Worm (Caenorhabditis elegans) whole organism, L2 larva: ENCODE results near the gene F52E1.14.
"Not testable (repeated sequence)": the region's sequence is repeated elsewhere in the genome, so short reads cannot be mapped to it uniquely, and the experiment has no call there.

Experiments used
- C34F6.9 ChIP-seq: fragments of 150-350 bp; optimal IDR thresholded peaks from 2 replicates; lab custom pipeline; 2014; ENCODE audit warnings: missing biosample characterization, missing genetic modification characterization
- F13H6.1 ChIP-seq: sonication (generic microtip); optimal IDR thresholded peaks from 2 replicates; lab custom pipeline; 2016; ENCODE audit warnings: missing genetic modification characterization, missing compliant biosample characterization
- Y55F3AM.14 ChIP-seq: fragments of 200-800 bp; sonication (Bioruptor generic); optimal IDR thresholded peaks from 2 replicates; lab custom pipeline; 2018; ENCODE audit warnings: mild to moderate bottlenecking, missing genetic modification characterization, missing compliant biosample characterization
- ZK546.5 ChIP-seq: sonication (generic microtip); optimal IDR thresholded peaks from 2 replicates; lab custom pipeline; 2017; ENCODE audit warnings: missing biosample characterization, missing genetic modification characterization
- aly-2 ChIP-seq: fragments of 150-350 bp; optimal IDR thresholded peaks from 2 replicates; lab custom pipeline; 2014; ENCODE audit warnings: missing biosample characterization, missing genetic modification characterization
- ama-1 ChIP-seq: fragments of 150-350 bp; optimal IDR thresholded peaks from 2 replicates; lab custom pipeline; 2018; ENCODE audit warnings: inconsistent platforms
- blmp-1 ChIP-seq: sonication (generic microtip); optimal IDR thresholded peaks from 2 replicates; lab custom pipeline; 2017; ENCODE audit warnings: missing genetic modification characterization, mild to moderate bottlenecking, missing compliant biosample characterization, antibody characterized with exemption, moderate library complexity; ENCODE audit not compliant: insufficient read depth
- ceh-16 ChIP-seq: fragments of 150-350 bp; optimal IDR thresholded peaks from 2 replicates; lab custom pipeline; 2014; ENCODE audit warnings: missing biosample characterization, missing genetic modification characterization
- crh-2 ChIP-seq: sonication (generic microtip); optimal IDR thresholded peaks from 2 replicates; lab custom pipeline; 2017; ENCODE audit warnings: missing biosample characterization, missing genetic modification characterization
- dmd-4 ChIP-seq: sonication (generic microtip); optimal IDR thresholded peaks from 2 replicates; lab custom pipeline; 2017; ENCODE audit warnings: missing biosample characterization, missing genetic modification characterization
- egl-27 ChIP-seq: sonication (generic microtip); optimal IDR thresholded peaks from 3 replicates; lab custom pipeline; 2017; ENCODE audit warnings: missing biosample characterization, missing genetic modification reagents, missing genetic modification characterization
- fos-1 ChIP-seq: fragments of 150-350 bp; optimal IDR thresholded peaks from 2 replicates; lab custom pipeline; 2014; ENCODE audit warnings: missing biosample characterization, missing genetic modification characterization
- lin-11 ChIP-seq: fragments of 150-350 bp; sonication (generic microtip); optimal IDR thresholded peaks from 2 replicates; lab custom pipeline; 2014; ENCODE audit warnings: missing biosample characterization, missing genetic modification characterization, inconsistent platforms, mixed read lengths
- lin-39 ChIP-seq: fragments of 150-350 bp; optimal IDR thresholded peaks from 2 replicates; lab custom pipeline; 2014; ENCODE audit warnings: missing biosample characterization, missing genetic modification reagents, missing genetic modification characterization
- lsy-2 ChIP-seq, 2 experiments: fragments of 150-350 bp in 1 of 2; sonication (generic microtip) in 1 of 2; optimal IDR thresholded peaks; 2 replicates each; lab custom pipeline; 2014 to 2017; ENCODE audit warnings: missing biosample characterization in 2 of 2, missing genetic modification characterization in 2 of 2
- mbf-1 ChIP-seq: sonication (generic microtip); optimal IDR thresholded peaks from 2 replicates; lab custom pipeline; 2017; ENCODE audit warnings: missing biosample characterization, missing genetic modification characterization
- mdl-1 ChIP-seq, 2 experiments: fragments of 150-350 bp in 1 of 2; sonication (generic microtip) in 1 of 2; optimal IDR thresholded peaks; 2 replicates each; lab custom pipeline; 2017; ENCODE audit warnings: missing biosample characterization in 2 of 2, missing genetic modification characterization in 2 of 2
- nhr-10 ChIP-seq: sonication (generic microtip); optimal IDR thresholded peaks from 2 replicates; lab custom pipeline; 2017; ENCODE audit warnings: missing biosample characterization, missing genetic modification characterization
- nhr-129 ChIP-seq: fragments of 150-350 bp; optimal IDR thresholded peaks from 2 replicates; lab custom pipeline; 2014; ENCODE audit warnings: missing biosample characterization, missing genetic modification characterization
- nhr-21 ChIP-seq: fragments of 150-350 bp; optimal IDR thresholded peaks from 2 replicates; lab custom pipeline; 2014; ENCODE audit warnings: missing biosample characterization, missing genetic modification characterization
- nhr-237 ChIP-seq: fragments of 150-350 bp; optimal IDR thresholded peaks from 2 replicates; lab custom pipeline; 2014; ENCODE audit warnings: missing biosample characterization, missing genetic modification characterization
- nhr-6 ChIP-seq: fragments of 150-350 bp; optimal IDR thresholded peaks from 2 replicates; lab custom pipeline; 2014; ENCODE audit warnings: missing biosample characterization, missing genetic modification characterization
- nhr-77 ChIP-seq: fragments of 150-350 bp; optimal IDR thresholded peaks from 2 replicates; lab custom pipeline; 2014; ENCODE audit warnings: missing biosample characterization, missing genetic modification characterization
- peb-1 ChIP-seq: fragments of 150-350 bp; optimal IDR thresholded peaks from 2 replicates; lab custom pipeline; 2014; ENCODE audit warnings: missing biosample characterization, missing genetic modification characterization
- sem-4 ChIP-seq: fragments of 150-350 bp; optimal IDR thresholded peaks from 2 replicates; lab custom pipeline; 2014; ENCODE audit warnings: missing biosample characterization, missing genetic modification reagents, missing genetic modification characterization
- sma-3 ChIP-seq: sonication (generic microtip); optimal IDR thresholded peaks from 2 replicates; lab custom pipeline; 2016; ENCODE audit warnings: missing genetic modification reagents, missing genetic modification characterization, missing compliant biosample characterization
- sma-9 ChIP-seq, 2 experiments: fragments of 150-350 bp in 1 of 2; sonication (generic microtip) in 1 of 2; optimal IDR thresholded peaks; 2 replicates each; lab custom pipeline; 2014 to 2016; ENCODE audit warnings: missing genetic modification characterization in 2 of 2, mild to moderate bottlenecking in 1 of 2, missing biosample characterization in 1 of 2, missing compliant biosample characterization in 1 of 2, missing genetic modification reagents in 1 of 2, moderate library complexity in 1 of 2
- snpc-4 ChIP-seq: fragments of 150-350 bp; optimal IDR thresholded peaks from 2 replicates; lab custom pipeline; 2014; ENCODE audit warnings: missing biosample characterization, missing genetic modification characterization
- unc-39 ChIP-seq: fragments of 150-350 bp; optimal IDR thresholded peaks from 2 replicates; lab custom pipeline; 2014; ENCODE audit warnings: missing biosample characterization, missing genetic modification characterization
- unc-55 ChIP-seq: fragments of 150-350 bp; sonication (generic microtip); optimal IDR thresholded peaks from 3 replicates; lab custom pipeline; 2014; ENCODE audit warnings: missing biosample characterization, missing genetic modification reagents, missing genetic modification characterization
- zag-1 ChIP-seq: fragments of 150-350 bp; optimal IDR thresholded peaks from 2 replicates; lab custom pipeline; 2014; ENCODE audit warnings: missing biosample characterization, missing genetic modification characterization
- ztf-11 ChIP-seq: sonication (generic microtip); optimal IDR thresholded peaks from 2 replicates; lab custom pipeline; 2017; ENCODE audit warnings: missing biosample characterization, missing genetic modification characterization
- ztf-4 ChIP-seq: fragments of 150-350 bp; optimal IDR thresholded peaks from 2 replicates; lab custom pipeline; 2014; ENCODE audit warnings: missing biosample characterization, missing genetic modification characterization

Gene F52E1.14

ce11 chrV:8383716-8384115 is at the start of gene F52E1.14:
F52E1.14 (plus strand) TSS chrV:8383922.
- TF ChIP-seq blmp-1 (tag; lab: Kevin White, UChicago): no peak
- peak; percentile 51 for TF ChIP-seq crh-2 (tag; lab: Kevin White, UChicago)
- TF ChIP-seq fos-1 (tag; lab: Kevin White, UChicago): peak; percentile 67
- TF ChIP-seq peb-1: no peak
- TF ChIP-seq sma-9 (GFP tag; optimal IDR thresholded peaks at IDR 0.05; lab: Kevin White, UChicago): peak; percentile 51
- no peak for TF ChIP-seq sma-9 (tag; optimal IDR thresholded peaks at IDR 0.05; lab: Kevin White, UChicago)
- TF ChIP-seq F13H6.1 (tag; lab: Kevin White, UChicago): peak; percentile 39
- TF ChIP-seq nhr-21 (tag; lab: Kevin White, UChicago): no peak
- TF ChIP-seq, all 48 proteins: peak for 4

ce11 chrV:8334360-8334759 is 49.4 kb upstream of the F52E1.14 start, which contains the start of gene tmd-2:
tmd-2 (plus strand) TSS chrV:8334660.
- TF ChIP-seq ceh-16 (tag; lab: Kevin White, UChicago) (no peak), nhr-129 (no peak), lsy-2 (tag; optimal IDR thresholded peaks at IDR 0.05; lab: Kevin White, UChicago) (no peak), C34F6.9 (tag; lab: Kevin White, UChicago) (no peak), lin-11 (tag; lab: Kevin White, UChicago) (no peak), crh-2 (tag; lab: Kevin White, UChicago) (no peak), ztf-4 (tag; lab: Kevin White, UChicago) (no peak), dmd-4 (tag; lab: Kevin White, UChicago) (no peak), sma-9 (GFP tag; optimal IDR thresholded peaks at IDR 0.05; lab: Kevin White, UChicago) (no peak), sma-9 (tag; optimal IDR thresholded peaks at IDR 0.05; lab: Kevin White, UChicago) (no peak), ZK546.5 (tag; lab: Kevin White, UChicago) (no peak), fos-1 (tag; lab: Kevin White, UChicago) (no peak), peb-1 (no peak), ztf-11 (tag; lab: Kevin White, UChicago) (no peak), blmp-1 (tag; lab: Kevin White, UChicago) (no peak)
- TF ChIP-seq, all 48 proteins: peak for 0

- TF ChIP-seq lin-39 (tag; lab: Kevin White, UChicago) (no peak), nhr-129 (peak; percentile 20), nhr-6 (tag; lab: Kevin White, UChicago) (no peak), sma-9 (GFP tag; optimal IDR thresholded peaks at IDR 0.05; lab: Kevin White, UChicago) (peak; percentile 23), sma-9 (tag; optimal IDR thresholded peaks at IDR 0.05; lab: Kevin White, UChicago) (no peak), C34F6.9 (tag; lab: Kevin White, UChicago) (peak; percentile 31), blmp-1 (tag; lab: Kevin White, UChicago) (peak; percentile 31)
Observed at ce11 chrV:8335620-8336019, 48.1 kb upstream of the F52E1.14 start.

ce11 chrV:8340924-8341323 is 42.8 kb upstream of the F52E1.14 start, which contains the start of gene C08D8.7:
C08D8.7 (plus strand) TSS chrV:8341224.
- TF ChIP-seq sma-3 (GFP tag; lab: Kevin White, UChicago); lsy-2 (tag; optimal IDR thresholded peaks at IDR 0.05; lab: Kevin White, UChicago); egl-27 (tag; lab: Kevin White, UChicago): not testable (repeated sequence)

ce11 chrV:8342416-8342815 is 41.3 kb upstream of the F52E1.14 start:
- no peak for TF ChIP-seq fos-1 (tag; lab: Kevin White, UChicago)
- no peak for TF ChIP-seq snpc-4
- no peak for TF ChIP-seq nhr-237 (tag; lab: Kevin White, UChicago)
- TF ChIP-seq egl-27 (tag; lab: Kevin White, UChicago): no peak
- no peak for TF ChIP-seq C34F6.9 (tag; lab: Kevin White, UChicago)
- no peak for TF ChIP-seq unc-55 (GFP tag; lab: Kevin White, UChicago)
- no peak for TF ChIP-seq dmd-4 (tag; lab: Kevin White, UChicago)
- TF ChIP-seq ama-1 (lab: Kevin White, UChicago): no peak
- no peak for TF ChIP-seq aly-2
- TF ChIP-seq blmp-1 (tag; lab: Kevin White, UChicago): no peak
- no peak for TF ChIP-seq Y55F3AM.14 (GFP tag; lab: Kevin White, UChicago)
- TF ChIP-seq mdl-1 (tag; optimal IDR thresholded peaks at IDR 0.05; lab: Kevin White, UChicago): no peak
- no peak for TF ChIP-seq F13H6.1 (tag; lab: Kevin White, UChicago)

ce11 chrV:8345436-8345835 is 38.3 kb upstream of the F52E1.14 start, which contains the start of gene C08D8.1:
C08D8.1 (plus strand) TSS chrV:8345759.
- TF ChIP-seq nhr-77 (tag; lab: Kevin White, UChicago): no peak
- TF ChIP-seq crh-2 (tag; lab: Kevin White, UChicago): no peak
- no peak for TF ChIP-seq zag-1
- TF ChIP-seq snpc-4: no peak
- TF ChIP-seq unc-39: no peak
- no peak for TF ChIP-seq aly-2
- no peak for TF ChIP-seq peb-1
- no peak for TF ChIP-seq ama-1 (lab: Kevin White, UChicago)
- TF ChIP-seq ztf-11 (tag; lab: Kevin White, UChicago): no peak
- TF ChIP-seq mbf-1 (tag; lab: Kevin White, UChicago): no peak
- no peak for TF ChIP-seq ZK546.5 (tag; lab: Kevin White, UChicago)
- TF ChIP-seq nhr-237 (tag; lab: Kevin White, UChicago): no peak
- no peak for TF ChIP-seq sem-4 (tag; lab: Kevin White, UChicago)
- no peak for TF ChIP-seq lsy-2 (tag; optimal IDR thresholded peaks at IDR 0.05; lab: Kevin White, UChicago)
- no peak for TF ChIP-seq lin-39 (tag; lab: Kevin White, UChicago)
- TF ChIP-seq nhr-10: no peak
- no peak for TF ChIP-seq Y55F3AM.14 (GFP tag; lab: Kevin White, UChicago)
